Fruit fly (Drosophila melanogaster) whole organism, embryonic: Measurements from ENCODE around the gene MED15.

Experiments
- B-H1 ChIP-seq: fragments of 200-800 bp; sonication (Bioruptor generic); IDR thresholded peaks from 3 replicates; pipeline ENCODE4 v1.3.6; 2022; ENCODE audit warnings: missing biosample characterization, missing genetic modification characterization
- CG1024 ChIP-seq: fragments of 200-800 bp; sonication (Bioruptor generic); IDR thresholded peaks from 2 replicates; pipeline ENCODE4 v1.3.6; 2022; ENCODE audit warnings: missing biosample characterization, missing genetic modification characterization
- CG10431 ChIP-seq: fragments of 200-800 bp; sonication (Bioruptor generic); optimal IDR thresholded peaks from 3 replicates; lab custom pipeline; 2018; ENCODE audit warnings: missing biosample characterization, mild to moderate bottlenecking, missing genetic modification characterization
- CG10543 ChIP-seq: fragments of 200-800 bp; sonication (Bioruptor generic); optimal IDR thresholded peaks from 3 replicates; lab custom pipeline; 2017; ENCODE audit warnings: missing biosample characterization, mild to moderate bottlenecking, missing genetic modification characterization, moderate library complexity
- CG10979 ChIP-seq: fragments of 200-800 bp; sonication (Bioruptor generic); optimal IDR thresholded peaks from 2 replicates; lab custom pipeline; 2018; ENCODE audit warnings: missing biosample characterization, mild to moderate bottlenecking, missing genetic modification characterization, moderate library complexity
- CG12236 ChIP-seq: fragments of 200-800 bp; sonication (Bioruptor generic); optimal IDR thresholded peaks from 2 replicates; lab custom pipeline; 2016; ENCODE audit warnings: missing biosample characterization, missing genetic modification characterization
- CG12391 ChIP-seq: fragments of 200-800 bp; sonication (Bioruptor generic); optimal IDR thresholded peaks from 3 replicates; lab custom pipeline; 2018; ENCODE audit warnings: missing biosample characterization, mild to moderate bottlenecking, missing genetic modification characterization, moderate library complexity
- CG13123 ChIP-seq: fragments of 200-800 bp; sonication (Bioruptor generic); optimal IDR thresholded peaks from 2 replicates; lab custom pipeline; 2016; ENCODE audit warnings: missing biosample characterization, missing genetic modification characterization
- CG13424 ChIP-seq: fragments of 200-800 bp; sonication (Bioruptor generic); optimal IDR thresholded peaks from 2 replicates; lab custom pipeline; 2019; ENCODE audit warnings: missing biosample characterization, mild to moderate bottlenecking, missing genetic modification characterization, moderate library complexity
- CG15514 ChIP-seq: fragments of 200-800 bp; sonication (Bioruptor generic); optimal IDR thresholded peaks from 3 replicates; lab custom pipeline; 2017; ENCODE audit warnings: missing biosample characterization, missing genetic modification characterization, mild to moderate bottlenecking, moderate library complexity, missing genetic modification reagents
- CG17328 ChIP-seq: fragments of 200-800 bp; sonication (Bioruptor generic); IDR thresholded peaks from 2 replicates; pipeline ENCODE4 v1.3.6; 2022; ENCODE audit warnings: missing biosample characterization, missing genetic modification characterization
- CG17612 ChIP-seq: fragments of 200-800 bp; sonication (Bioruptor generic); IDR thresholded peaks from 2 replicates; pipeline ENCODE4 v1.3.6; 2022; ENCODE audit warnings: missing biosample characterization, missing genetic modification characterization
- CG17829 ChIP-seq: fragments of 200-800 bp; optimal IDR thresholded peaks from 2 replicates; lab custom pipeline; 2019; ENCODE audit warnings: missing biosample characterization, mild to moderate bottlenecking, missing genetic modification characterization, moderate library complexity
- CG2202 ChIP-seq: fragments of 200-800 bp; sonication (Bioruptor generic); optimal IDR thresholded peaks from 2 replicates; lab custom pipeline; 2018; ENCODE audit warnings: missing biosample characterization, mild to moderate bottlenecking, missing genetic modification characterization
- CG6765 ChIP-seq: fragments of 200-800 bp; sonication (Bioruptor generic); optimal IDR thresholded peaks from 3 replicates; lab custom pipeline; 2017; ENCODE audit warnings: missing biosample characterization, mild to moderate bottlenecking, missing genetic modification characterization
- CG7271 ChIP-seq: fragments of 200-800 bp; sonication (Bioruptor generic); optimal IDR thresholded peaks from 2 replicates; lab custom pipeline; 2018; ENCODE audit warnings: missing biosample characterization, mild to moderate bottlenecking, missing genetic modification characterization, moderate library complexity
- CG7839 ChIP-seq: fragments of 200-800 bp; sonication (Bioruptor generic); optimal IDR thresholded peaks from 3 replicates; lab custom pipeline; 2018; ENCODE audit warnings: missing biosample characterization, mild to moderate bottlenecking, missing genetic modification characterization, moderate library complexity
- D19B ChIP-seq: fragments of 200-800 bp; sonication (Bioruptor generic); optimal IDR thresholded peaks from 2 replicates; lab custom pipeline; 2017; ENCODE audit warnings: missing biosample characterization, mild to moderate bottlenecking, missing genetic modification characterization
- GATAe ChIP-seq: fragments of 200-800 bp; sonication (Bioruptor generic); conservative IDR thresholded peaks from 2 replicates; pipeline ENCODE4 v1.3.6; 2022; ENCODE audit warnings: missing biosample characterization, missing genetic modification characterization
- Hr51 ChIP-seq, 2 experiments: fragments of 200-800 bp; sonication (Bioruptor generic); optimal IDR thresholded peaks; 2 replicates in 1 of 2; 3 replicates in 1 of 2; lab custom pipeline; 2016 to 2018; ENCODE audit warnings: missing biosample characterization in 2 of 2, missing genetic modification characterization in 2 of 2, mild to moderate bottlenecking in 1 of 2, moderate library complexity in 1 of 2
- MBD-R2 ChIP-seq: fragments of 200-800 bp; sonication (Bioruptor generic); IDR thresholded peaks from 2 replicates; pipeline ENCODE4 v1.3.6; 2022; ENCODE audit warnings: missing biosample characterization, missing genetic modification characterization
- MTF-1 ChIP-seq: fragments of 200-800 bp; sonication (Bioruptor generic); optimal IDR thresholded peaks from 2 replicates; lab custom pipeline; 2018; ENCODE audit warnings: missing biosample characterization, mild to moderate bottlenecking, missing genetic modification characterization, borderline replicate concordance
- Med ChIP-seq: fragments of 200-800 bp; sonication (Bioruptor generic); peaks from one replicate; lab custom pipeline; 2016; ENCODE audit warnings: missing biosample characterization, missing genetic modification characterization, mild to moderate bottlenecking, inconsistent platforms, moderate library complexity
- Myb ChIP-seq: fragments of 200-800 bp; sonication (Bioruptor generic); optimal IDR thresholded peaks from 2 replicates; lab custom pipeline; 2016; ENCODE audit warnings: missing biosample characterization, missing genetic modification characterization
- Pdp1 ChIP-seq, 2 experiments: fragments of 200-800 bp; sonication (Bioruptor generic); optimal IDR thresholded peaks; 3 replicates each; lab custom pipeline; 2016; ENCODE audit warnings: missing biosample characterization in 2 of 2, missing genetic modification characterization in 2 of 2, mild to moderate bottlenecking in 1 of 2, moderate library complexity in 1 of 2
- Sry-δ ChIP-seq: fragments of 200-800 bp; sonication (Bioruptor generic); optimal IDR thresholded peaks from 2 replicates; lab custom pipeline; 2016; ENCODE audit warnings: missing biosample characterization, missing genetic modification characterization
- Stat92E ChIP-seq, 3 experiments: fragments of >200 bp in 2 of 3; fragments of 200-800 bp in 1 of 3; sonication (Bioruptor generic) in 1 of 3; optimal IDR thresholded peaks; 2 replicates each; lab custom pipeline; 2017 to 2019; ENCODE audit warnings: missing biosample characterization in 3 of 3, missing genetic modification characterization in 3 of 3, mild to moderate bottlenecking in 1 of 3, moderate library complexity in 1 of 3
- Usf ChIP-seq: fragments of 200-800 bp; sonication (Bioruptor generic); optimal IDR thresholded peaks from 2 replicates; lab custom pipeline; 2017; ENCODE audit warnings: missing genotype, missing biosample characterization, missing genetic modification characterization
- ab ChIP-seq: fragments of 200-800 bp; sonication (Bioruptor generic); optimal IDR thresholded peaks from 2 replicates; lab custom pipeline; 2016; ENCODE audit warnings: missing biosample characterization, missing genetic modification characterization
- ato ChIP-seq: fragments of 200-800 bp; sonication (Bioruptor generic); IDR thresholded peaks from 2 replicates; pipeline ENCODE4 v1.3.6; 2022; ENCODE audit warnings: missing biosample characterization, missing genetic modification characterization; ENCODE audit not compliant: partially characterized antibody
- chm ChIP-seq: fragments of 200-800 bp; sonication (Bioruptor generic); IDR thresholded peaks from 2 replicates; pipeline ENCODE4 v1.3.6; 2022; ENCODE audit warnings: missing biosample characterization, missing genetic modification characterization
- chn ChIP-seq: fragments of 200-800 bp; sonication (Bioruptor generic); optimal IDR thresholded peaks from 2 replicates; lab custom pipeline; 2016; ENCODE audit warnings: missing biosample characterization, missing genetic modification characterization
- crol ChIP-seq: fragments of 200-800 bp; sonication (Bioruptor generic); IDR thresholded peaks from 2 replicates; pipeline ENCODE4 v1.3.6; 2022; ENCODE audit warnings: missing biosample characterization, missing genetic modification characterization
- fd3F ChIP-seq: fragments of 200-800 bp; sonication (Bioruptor generic); optimal IDR thresholded peaks from 2 replicates; lab custom pipeline; 2018; ENCODE audit warnings: missing biosample characterization, mild to moderate bottlenecking, missing genetic modification characterization, moderate library complexity
- grn ChIP-seq: fragments of 200-800 bp; sonication (Bioruptor generic); optimal IDR thresholded peaks from 3 replicates; lab custom pipeline; 2017; ENCODE audit warnings: missing biosample characterization, missing genetic modification characterization
- hb ChIP-seq: fragments of 200-800 bp; sonication (Bioruptor generic); IDR thresholded peaks from 3 replicates; pipeline ENCODE4 v1.3.6; 2022; ENCODE audit warnings: missing biosample characterization, missing genetic modification characterization; ENCODE audit not compliant: partially characterized antibody
- mld ChIP-seq: fragments of 200-800 bp; sonication (Bioruptor generic); IDR thresholded peaks from 3 replicates; pipeline ENCODE4 v1.3.6; 2022; ENCODE audit warnings: missing biosample characterization, missing genetic modification characterization; ENCODE audit not compliant: partially characterized antibody
- pho ChIP-seq: fragments of 200-800 bp; sonication (Bioruptor generic); optimal IDR thresholded peaks from 2 replicates; lab custom pipeline; 2016; ENCODE audit warnings: missing biosample characterization, missing genetic modification characterization
- pzg ChIP-seq: fragments of 200-800 bp; sonication (Bioruptor generic); optimal IDR thresholded peaks from 3 replicates; lab custom pipeline; 2018; ENCODE audit warnings: missing biosample characterization, mild to moderate bottlenecking, missing genetic modification characterization, moderate library complexity
- ranshi ChIP-seq: fragments of 200-800 bp; sonication (Bioruptor generic); IDR thresholded peaks from 2 replicates; pipeline ENCODE4 v1.3.6; 2022; ENCODE audit warnings: missing biosample characterization, missing genetic modification characterization
- so ChIP-seq: fragments of 200-800 bp; sonication (Bioruptor generic); IDR thresholded peaks from 3 replicates; pipeline ENCODE4 v1.3.6; 2022; ENCODE audit warnings: missing biosample characterization, missing genetic modification characterization
- ssp ChIP-seq: fragments of 200-800 bp; sonication (Bioruptor generic); IDR thresholded peaks from 2 replicates; pipeline ENCODE4 v1.3.6; 2022; ENCODE audit warnings: missing biosample characterization, missing genetic modification characterization
- sug ChIP-seq: fragments of 200-800 bp; optimal IDR thresholded peaks from 2 replicates; lab custom pipeline; 2019; ENCODE audit warnings: missing biosample characterization, mild to moderate bottlenecking, missing genetic modification characterization, moderate library complexity
- tin ChIP-seq: fragments of 200-800 bp; sonication (Bioruptor generic); optimal IDR thresholded peaks from 3 replicates; lab custom pipeline; 2016; ENCODE audit warnings: missing biosample characterization, missing genetic modification characterization
- tll ChIP-seq, 2 experiments: fragments of 200-800 bp in 1 of 2; fragments of >200 bp in 1 of 2; sonication (Bioruptor generic) in 1 of 2; optimal IDR thresholded peaks; 2 replicates each; lab custom pipeline; 2017 to 2019; ENCODE audit warnings: missing biosample characterization in 2 of 2, missing genetic modification characterization in 2 of 2, mild to moderate bottlenecking in 1 of 2, moderate library complexity in 1 of 2
- twi ChIP-seq: fragments of 200-800 bp; optimal IDR thresholded peaks from 2 replicates; lab custom pipeline; 2019; ENCODE audit warnings: missing biosample characterization, mild to moderate bottlenecking, missing genetic modification characterization, moderate library complexity

MED15 gene

DNA sequence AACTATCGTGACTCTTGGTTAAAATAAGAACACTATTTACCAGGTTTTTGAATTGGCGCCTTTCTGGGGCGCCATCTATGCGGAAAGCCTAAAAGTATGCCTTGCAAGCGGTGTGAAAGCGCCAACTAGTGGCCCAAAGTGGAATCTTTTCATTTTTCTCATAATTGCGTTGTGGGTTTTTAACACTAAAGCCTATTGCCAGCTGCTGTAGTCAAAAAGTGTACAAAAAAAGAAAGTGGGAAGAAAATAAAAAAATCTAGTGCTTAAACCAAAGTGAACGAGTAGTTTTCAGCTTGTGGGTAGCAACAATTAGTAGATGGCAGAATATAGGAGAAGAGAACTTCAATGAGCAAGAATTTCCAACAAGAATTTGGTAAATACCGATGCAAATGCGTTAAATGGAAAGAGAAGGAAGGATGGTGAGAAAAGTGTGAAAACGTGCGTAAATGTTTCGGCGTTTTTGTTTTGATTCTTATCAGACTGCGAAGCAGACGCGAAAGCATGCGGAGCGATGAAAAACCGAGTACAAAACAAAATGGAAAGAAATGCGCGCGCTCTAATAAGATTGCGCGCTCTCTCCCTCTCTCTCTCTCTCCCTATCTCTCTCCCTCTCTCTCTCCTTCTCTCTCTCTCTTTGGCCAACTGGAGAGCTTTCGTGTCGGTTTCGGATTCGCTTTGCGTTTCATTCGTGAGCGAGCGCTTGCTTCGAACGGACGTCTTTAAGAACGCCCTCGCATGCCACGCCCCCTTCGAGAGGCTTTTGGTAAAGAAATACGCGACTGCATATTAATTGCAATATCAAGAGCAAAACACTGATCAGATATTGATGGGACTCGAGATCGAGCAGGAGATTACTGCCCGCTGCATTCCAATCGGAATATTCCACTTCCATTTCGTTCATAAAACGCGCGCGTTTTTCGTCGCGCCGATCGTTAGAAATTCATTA, 17.6 kb downstream of the MED15 start (continued):
- TF ChIP-seq chn (GFP tag; lab: Kevin White, UChicago), result peak; percentile 77
- peak; percentile 33 for TF ChIP-seq CG6765 (GFP tag; lab: Kevin White, UChicago)
- TF ChIP-seq pho (GFP tag; lab: Kevin White, UChicago), result peak; percentile 41
- TF ChIP-seq ato (GFP tag; lab: Robert Waterston, UW), result peak; percentile 60
- TF ChIP-seq CG10979 (tag; lab: Kevin White, UChicago), result peak; percentile 20
- peak; percentile 35 for TF ChIP-seq fd3F (GFP tag; lab: Kevin White, UChicago)
- TF ChIP-seq B-H1 (GFP tag; lab: Robert Waterston, UW), result no peak; the same call in 1 of the 3 replicates
- peak; percentile 68 for TF ChIP-seq Myb (GFP tag; lab: Kevin White, UChicago)
- peak; percentile 43 for TF ChIP-seq twi
- TF ChIP-seq Stat92E (GFP tag; optimal IDR thresholded peaks at IDR 0.05; lab: Kevin White, UChicago), result peak in 1 of 3 experiments; percentile 72
- peak; percentile 5 to 81 for TF ChIP-seq Hr51 (GFP tag; optimal IDR thresholded peaks at IDR 0.05; lab: Kevin White, UChicago)
- peak; percentile 64 for TF ChIP-seq Sry-δ (GFP tag; lab: Kevin White, UChicago)
- TF ChIP-seq sug (tag; lab: Kevin White, UChicago), result peak; percentile 62
- TF ChIP-seq CG12391 (tag; lab: Kevin White, UChicago), result peak; percentile 45
- peak; percentile 38 for TF ChIP-seq CG13424 (tag; lab: Kevin White, UChicago)
- peak; percentile 68 to 73 for TF ChIP-seq Pdp1 (GFP tag; optimal IDR thresholded peaks at IDR 0.05; lab: Kevin White, UChicago)
- peak; percentile 61 for TF ChIP-seq CG17829 (tag; lab: Kevin White, UChicago)
- peak in 1 of 2 experiments; percentile 11 for TF ChIP-seq tll (GFP tag; optimal IDR thresholded peaks at IDR 0.05; lab: Kevin White, UChicago)
- peak; percentile 47; the same call in 1 of the 2 replicates for TF ChIP-seq CG17328 (GFP tag; lab: Robert Waterston, UW)
- peak; percentile 63 for TF ChIP-seq CG7839
- no peak for TF ChIP-seq CG2202 (tag; lab: Kevin White, UChicago)
- TF ChIP-seq CG15514 (GFP tag; lab: Kevin White, UChicago), result peak; percentile 82
- peak; percentile 31 for TF ChIP-seq MBD-R2 (GFP tag; lab: Robert Waterston, UW)
- TF ChIP-seq MTF-1, result peak; percentile 66
- TF ChIP-seq chm (GFP tag; lab: Robert Waterston, UW), result peak; percentile 87
- no peak; the same call in 1 of the 2 replicates for TF ChIP-seq crol (GFP tag; lab: Robert Waterston, UW)
- peak; percentile 74 for TF ChIP-seq CG13123 (GFP tag; lab: Kevin White, UChicago)
- peak; percentile 69 for TF ChIP-seq ranshi (GFP tag; lab: Robert Waterston, UW)
- TF ChIP-seq Usf, result peak; percentile 35
- TF ChIP-seq CG17612 (GFP tag; lab: Robert Waterston, UW), result peak; percentile 63; the same call in 1 of the 2 replicates
- peak; percentile 75; the same call in 2 of the 3 replicates for TF ChIP-seq so
- peak; percentile 68 for TF ChIP-seq CG10431 (GFP tag; lab: Kevin White, UChicago)
- peak; percentile 90 for TF ChIP-seq pzg (GFP tag; lab: Kevin White, UChicago)
- peak; percentile 45 for TF ChIP-seq CG7271 (tag; lab: Kevin White, UChicago)
- peak; percentile 62 for TF ChIP-seq CG1024 (GFP tag; lab: Robert Waterston, UW)
- peak; percentile 48 for TF ChIP-seq ssp (GFP tag; lab: Robert Waterston, UW)
- no peak for TF ChIP-seq GATAe
- peak; percentile 96 for TF ChIP-seq Med
- peak; percentile 54 for TF ChIP-seq CG10543
- peak; percentile 81 for TF ChIP-seq tin (GFP tag; lab: Kevin White, UChicago)
- TF ChIP-seq hb (GFP tag; lab: Robert Waterston, UW), result peak; percentile 36; the same call in 1 of the 3 replicates
- peak; percentile 96 for TF ChIP-seq grn
- TF ChIP-seq mld (GFP tag; lab: Robert Waterston, UW), result no peak
- peak; percentile 61 for TF ChIP-seq CG12236 (GFP tag; lab: Kevin White, UChicago)
- TF ChIP-seq D19B (GFP tag; lab: Kevin White, UChicago), result peak; percentile 21
- peak; percentile 19 for TF ChIP-seq ab (GFP tag; lab: Kevin White, UChicago)
